Fruit fly (Drosophila melanogaster): ENCODE measurements around the gene Srrm1.

The Srrm1 gene

dm6 chr3L:13027333-13027732, 9.3 kb upstream of the Srrm1 start (continued):
- no peak for TF ChIP-seq nmo (GFP tag; optimal IDR thresholded peaks at IDR 0.05)
- 0 out of 3 replicates have a peak, but pooled peaks have one; percentile 10 for TF ChIP-seq HLH4C (GFP tag; IDR thresholded peaks at IDR 0.05; ENCODE audit: partially characterized antibody)
- 0 out of 2 replicates have a peak, but pooled peaks have one; percentile 14 for TF ChIP-seq CG13287 (GFP tag; IDR thresholded peaks at IDR 0.05; ENCODE audit: partially characterized antibody)
- TF ChIP-seq BEAF-32 (GFP tag; optimal IDR thresholded peaks at IDR 0.05), result peak; percentile 28
- no peak for TF ChIP-seq CG8281 (tag; optimal IDR thresholded peaks at IDR 0.05)
- no peak for TF ChIP-seq usp (GFP tag; optimal IDR thresholded peaks at IDR 0.05)
- no peak for TF ChIP-seq fd64A (GFP tag; optimal IDR thresholded peaks at IDR 0.05)
- no peak for TF ChIP-seq Oli (tag; optimal IDR thresholded peaks at IDR 0.05)
- no peak for TF ChIP-seq CG14710 (tag; optimal IDR thresholded peaks at IDR 0.05)
- 0 out of 4 replicates have a peak, but pooled peaks have one; percentile 36 for TF ChIP-seq Dll (GFP tag; IDR thresholded peaks at IDR 0.05; ENCODE audit: partially characterized antibody)
- TF ChIP-seq Pdp1 (GFP tag; optimal IDR thresholded peaks at IDR 0.05), result peak in 1 of 2 experiments; percentile 69
- no peak for TF ChIP-seq CG5180 (GFP tag; optimal IDR thresholded peaks at IDR 0.05)
- no peak for TF ChIP-seq MBD-R2 (GFP tag; IDR thresholded peaks at IDR 0.05)
- TF ChIP-seq CG32532 (GFP tag; IDR thresholded peaks at IDR 0.05), result no peak
- no peak for TF ChIP-seq Gsc (GFP tag; IDR thresholded peaks at IDR 0.05)
- no peak for TF ChIP-seq CG1792 (GFP tag; optimal IDR thresholded peaks at IDR 0.05)
- peak; percentile 15 for TF ChIP-seq kni (GFP tag; optimal IDR thresholded peaks at IDR 0.05)
- TF ChIP-seq Sry-δ (GFP tag; optimal IDR thresholded peaks at IDR 0.05), result peak; percentile 43
- 0 out of 2 replicates have a peak, but pooled peaks have one; percentile 16 for TF ChIP-seq Bgb (GFP tag; IDR thresholded peaks at IDR 0.05; ENCODE audit: partially characterized antibody)
- TF ChIP-seq stwl (tag; optimal IDR thresholded peaks at IDR 0.05), result peak; percentile 67
- no peak for TF ChIP-seq Dfd (GFP tag; optimal IDR thresholded peaks at IDR 0.05)
- TF ChIP-seq pb (GFP tag; optimal IDR thresholded peaks at IDR 0.05), result no peak
- TF ChIP-seq ewg (GFP tag; optimal IDR thresholded peaks at IDR 0.05), result no peak
- TF ChIP-seq Jarid2 (GFP tag; optimal IDR thresholded peaks at IDR 0.05), result no peak
- no peak for TF ChIP-seq lab (GFP tag; optimal IDR thresholded peaks at IDR 0.05)
- no peak for TF ChIP-seq CG14860 (GFP tag; IDR thresholded peaks at IDR 0.05; ENCODE audit: partially characterized antibody)
- TF ChIP-seq Dad (GFP tag; optimal IDR thresholded peaks at IDR 0.05), result no peak
- TF ChIP-seq ro (GFP tag; IDR thresholded peaks at IDR 0.05), result no peak
- no peak for TF ChIP-seq tin (GFP tag; optimal IDR thresholded peaks at IDR 0.05)
- no peak for TF ChIP-seq Sox100B (GFP tag; optimal IDR thresholded peaks at IDR 0.05)
- TF ChIP-seq Eip74EF (GFP tag; optimal IDR thresholded peaks at IDR 0.05), result no peak
- TF ChIP-seq CG2712 (tag; optimal IDR thresholded peaks at IDR 0.05), result no peak
- no peak for TF ChIP-seq Bteb2 (GFP tag; optimal IDR thresholded peaks at IDR 0.05)
- TF ChIP-seq vfl (GFP tag; optimal IDR thresholded peaks at IDR 0.05), result no peak
- TF ChIP-seq otp (GFP tag; IDR thresholded peaks at IDR 0.05), result no peak
- TF ChIP-seq pho (GFP tag; optimal IDR thresholded peaks at IDR 0.05), result no peak
- TF ChIP-seq lbe (GFP tag; optimal IDR thresholded peaks at IDR 0.05), result no peak
- TF ChIP-seq Blimp-1 (GFP tag; optimal IDR thresholded peaks at IDR 0.05), result no peak
- TF ChIP-seq Bdp1 (GFP tag; optimal IDR thresholded peaks at IDR 0.05), result no peak
- TF ChIP-seq CG9437 (GFP tag; optimal IDR thresholded peaks at IDR 0.05), result no peak
- no peak for TF ChIP-seq grn (GFP tag; optimal IDR thresholded peaks at IDR 0.05)
- no peak for TF ChIP-seq Aef1 (GFP tag; IDR thresholded peaks at IDR 0.05)
- no peak for TF ChIP-seq hbn (GFP tag; IDR thresholded peaks at IDR 0.05; ENCODE audit: partially characterized antibody)
- no peak for TF ChIP-seq CG15514 (GFP tag; optimal IDR thresholded peaks at IDR 0.05)
- no peak for TF ChIP-seq CG11696 (GFP tag; IDR thresholded peaks at IDR 0.05)
- TF ChIP-seq seq (GFP tag; IDR thresholded peaks at IDR 0.05), result no peak
- TF ChIP-seq Med (GFP tag), result no peak
- no peak for TF ChIP-seq CG14014 (GFP tag; IDR thresholded peaks at IDR 0.05)
- TF ChIP-seq CG8089 (GFP tag; optimal IDR thresholded peaks at IDR 0.05), result no peak
- TF ChIP-seq CTCF (GFP tag; optimal IDR thresholded peaks at IDR 0.05), result no peak
- no peak for TF ChIP-seq D19A (tag; optimal IDR thresholded peaks at IDR 0.05)
